Fruit fly (Drosophila melanogaster): ENCODE measurements around the gene CG4022.

dm6 chr3L:9417288-9417687 lies 6.7 kb upstream of the CG4022 start, which contains the start of gene CG3982:
- no peak for TF ChIP-seq Myc (optimal IDR thresholded peaks at IDR 0.05)
- no peak for TF ChIP-seq h (optimal IDR thresholded peaks at IDR 0.05)
- no peak for TF ChIP-seq insv (optimal IDR thresholded peaks at IDR 0.05)
- no peak for TF ChIP-seq Sin3A (optimal IDR thresholded peaks at IDR 0.05)
- no peak for TF ChIP-seq psq (optimal IDR thresholded peaks at IDR 0.05)

Data from Kc167 (cell line).